Worm (Caenorhabditis elegans) whole organism, L4 larva: ENCODE data around the gene ZK370.6.

Experiments used
- fkh-10 ChIP-seq: fragments of 150-350 bp; optimal IDR thresholded peaks from 2 replicates; lab custom pipeline; 2014; ENCODE audit warnings: missing biosample characterization, missing genetic modification reagents, missing genetic modification characterization
- lin-13 ChIP-seq: fragments of 150-350 bp; optimal IDR thresholded peaks from 2 replicates; lab custom pipeline; 2014; ENCODE audit warnings: missing biosample characterization, missing genetic modification reagents, missing genetic modification characterization
- nhr-237 ChIP-seq: sonication (generic microtip); optimal IDR thresholded peaks from 2 replicates; lab custom pipeline; 2017; ENCODE audit warnings: missing biosample characterization, missing genetic modification characterization

DNA sequence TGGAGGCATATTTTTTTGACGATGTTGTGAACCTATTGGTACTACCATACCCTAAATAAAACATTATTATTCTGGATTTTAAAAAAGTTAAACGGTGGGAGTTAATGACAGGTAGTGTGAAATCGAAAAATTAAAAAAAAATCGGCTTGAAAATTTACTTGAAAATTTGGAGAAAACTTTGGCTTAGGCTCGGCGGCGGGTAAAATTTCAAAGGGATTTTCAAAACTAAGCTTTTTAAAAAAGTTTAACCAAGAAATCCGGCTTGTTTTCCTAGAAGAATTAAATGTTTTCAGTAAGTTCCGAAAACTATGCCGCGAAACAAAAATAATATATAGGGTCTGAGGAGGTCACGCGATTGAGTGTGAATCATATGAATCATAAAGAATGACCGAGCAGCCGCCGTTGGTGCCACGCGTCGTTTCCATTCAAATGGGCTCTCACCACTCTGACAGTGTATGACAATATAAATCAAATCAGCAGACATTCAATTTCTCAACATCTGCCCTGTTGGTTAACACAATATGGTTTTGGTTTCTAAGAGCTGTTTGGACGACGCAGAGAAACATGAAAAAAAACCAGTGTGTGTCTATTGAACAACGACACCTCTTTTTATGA, 17.5 kb upstream of the ZK370.6 start, which contains the start of gene aak-1:
- no peak for TF ChIP-seq fkh-10 (GFP tag; lab: Kevin White, UChicago)
- TF ChIP-seq nhr-237 (tag; lab: Kevin White, UChicago), result no peak
- no peak for TF ChIP-seq lin-13 (GFP tag; lab: Kevin White, UChicago)
